Worm (Caenorhabditis elegans) whole organism, early embryonic: ENCODE data around the gene Y55F3AM.9.

ENCODE experiments used
- F13C5.2 ChIP-seq: sonication (generic microtip); optimal IDR thresholded peaks from 2 replicates; lab custom pipeline; 2017; ENCODE audit warnings: mild to moderate bottlenecking, missing genetic modification characterization, inconsistent platforms, missing compliant biosample characterization
- ama-1 ChIP-seq: fragments of 150-350 bp; optimal IDR thresholded peaks from 2 replicates; lab custom pipeline; 2014
- pes-1 ChIP-seq: fragments of 200-800 bp; sonication (Bioruptor generic); IDR thresholded peaks from 2 replicates; pipeline ENCODE4 v1.3.6; 2022; ENCODE audit warnings: missing genetic modification reagents, missing genetic modification characterization, missing compliant biosample characterization
- sea-1 ChIP-seq: fragments of 200-800 bp; sonication (Bioruptor generic); conservative IDR thresholded peaks from 2 replicates; pipeline ENCODE4 v1.3.6; 2022; ENCODE audit warnings: missing genetic modification characterization, missing compliant biosample characterization

ce11 chrIV:1038516-1038915 lies 29.0 kb upstream of the Y55F3AM.9 start:
- TF ChIP-seq ama-1 (lab: Kevin White, UChicago) (no peak), pes-1 (GFP tag; lab: Robert Waterston, UW) (no peak), sea-1 (GFP tag; lab: Robert Waterston, UW) (no peak), F13C5.2 (tag; lab: Kevin White, UChicago) (no peak)
